Worm (Caenorhabditis elegans): ENCODE measurements around the gene Y57A10A.5.
A peak's percentile ranks its signal among the peaks of the same experiment; 100 is the strongest.
"Not testable (repeated sequence)": the region's sequence is repeated elsewhere in the genome, so short reads cannot be mapped to it uniquely, and the experiment has no call there.

Gene Y57A10A.5

ce11 chrII:12154186-12154585 is at the start of gene Y57A10A.5:
Y57A10A.5 (plus strand) TSS chrII:12154486.
- TF ChIP-seq W03F9.2, him-1, dao-5 (tag; optimal IDR thresholded peaks at IDR 0.05): not testable (repeated sequence)

- TF ChIP-seq him-1 (tag; optimal IDR thresholded peaks at IDR 0.05) = peak; percentile 35
- no peak for TF ChIP-seq dao-5 (tag; optimal IDR thresholded peaks at IDR 0.05)
- TF ChIP-seq W03F9.2 (tag; optimal IDR thresholded peaks at IDR 0.05) = peak; percentile 54
Observed at ce11 chrII:12107840-12108239, 46.4 kb upstream of the Y57A10A.5 start, which contains the start of gene Y17G7B.18. Y17G7B.18 (minus strand) TSS chrII:12107857.

ce11 chrII:12108843-12109242 is 45.4 kb upstream of the Y57A10A.5 start:
- no peak for TF ChIP-seq W03F9.2 (tag; optimal IDR thresholded peaks at IDR 0.05)

- TF ChIP-seq dao-5 (tag; optimal IDR thresholded peaks at IDR 0.05) = no peak
- TF ChIP-seq him-1 (tag; optimal IDR thresholded peaks at IDR 0.05) = no peak
- TF ChIP-seq W03F9.2 (tag; optimal IDR thresholded peaks at IDR 0.05) = no peak
Observed at ce11 chrII:12110997-12111396, 43.3 kb upstream of the Y57A10A.5 start.

- TF ChIP-seq dao-5 (tag; optimal IDR thresholded peaks at IDR 0.05) = no peak
Observed at ce11 chrII:12130393-12130792, 23.9 kb upstream of the Y57A10A.5 start.

DNA sequence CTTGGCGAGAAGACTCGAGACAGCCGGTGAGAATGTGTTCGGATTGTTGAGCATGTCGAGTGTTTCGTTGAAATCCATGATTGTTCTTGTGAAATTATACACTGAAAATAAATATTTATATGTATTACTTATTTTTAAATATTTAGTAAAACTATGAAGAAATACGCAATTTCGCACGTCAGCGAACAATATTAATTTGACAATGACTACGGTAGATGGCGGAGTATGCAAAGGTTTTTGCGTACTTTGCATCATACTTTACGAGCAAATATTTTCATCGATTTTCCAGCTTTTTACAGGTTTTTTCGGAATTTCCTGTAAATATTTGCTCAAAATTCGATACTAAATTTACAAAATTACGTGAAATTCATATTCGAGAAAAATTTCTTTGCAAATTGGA is 23.4 kb upstream of the Y57A10A.5 start, which contains the start of gene set-24:
Gene set-24 (minus strand): TSS at position 101 of the 400 bp plus-strand sequence.
- TF ChIP-seq dao-5 (tag; optimal IDR thresholded peaks at IDR 0.05) (no peak), W03F9.2 (tag; optimal IDR thresholded peaks at IDR 0.05) (no peak), him-1 (tag; optimal IDR thresholded peaks at IDR 0.05) (no peak)

DNA sequence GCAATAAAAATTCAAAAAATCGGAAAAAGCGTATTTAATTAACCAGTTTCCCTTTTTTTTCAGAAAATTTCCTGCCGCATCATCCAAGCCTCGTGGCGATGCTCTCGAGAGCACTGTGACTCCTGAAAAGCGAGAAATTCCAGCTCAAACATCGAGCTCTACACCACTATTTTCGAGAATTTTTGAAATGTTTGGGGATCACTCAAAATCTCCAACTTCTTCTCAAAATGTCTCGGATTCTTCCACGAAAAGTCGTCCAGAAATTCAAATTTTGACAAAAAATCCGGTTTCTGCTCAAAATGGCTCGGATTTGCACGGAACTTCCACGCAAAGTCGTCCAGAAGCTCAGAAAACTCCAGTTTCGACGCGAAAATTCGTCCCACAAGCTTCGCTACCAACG is 16.3 kb upstream of the Y57A10A.5 start:
- TF ChIP-seq W03F9.2 (tag; optimal IDR thresholded peaks at IDR 0.05) = no peak
- TF ChIP-seq dao-5 (tag; optimal IDR thresholded peaks at IDR 0.05) = no peak
- TF ChIP-seq him-1 (tag; optimal IDR thresholded peaks at IDR 0.05) = no peak

DNA sequence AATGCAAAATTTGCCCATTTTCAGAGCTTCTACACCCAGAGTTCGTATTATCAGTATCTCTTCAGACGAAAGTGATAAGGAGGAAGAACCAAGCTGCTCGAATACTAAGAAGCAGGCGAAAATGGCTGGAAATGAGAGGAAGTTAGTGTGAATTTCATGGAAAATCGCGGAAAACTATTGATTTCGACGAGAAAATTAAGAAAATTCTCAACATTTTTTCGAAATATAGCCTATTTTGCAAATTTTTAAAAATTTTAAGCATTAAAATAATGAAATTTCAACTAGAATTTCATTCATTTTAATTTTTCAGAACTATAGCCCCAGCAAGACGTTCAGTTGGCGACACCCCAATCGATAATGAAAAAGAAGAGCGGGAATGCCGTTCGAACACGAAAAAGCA is 10.7 kb upstream of the Y57A10A.5 start:
- TF ChIP-seq dao-5 (tag; optimal IDR thresholded peaks at IDR 0.05) (no peak), him-1 (tag; optimal IDR thresholded peaks at IDR 0.05) (no peak), W03F9.2 (tag; optimal IDR thresholded peaks at IDR 0.05) (no peak)

- TF ChIP-seq W03F9.2 (tag; optimal IDR thresholded peaks at IDR 0.05) (no peak), dao-5 (tag; optimal IDR thresholded peaks at IDR 0.05) (no peak), him-1 (tag; optimal IDR thresholded peaks at IDR 0.05) (no peak)
Observed at ce11 chrII:12147331-12147730, 7.0 kb upstream of the Y57A10A.5 start, which contains the start of gene Y57A10A.2. Y57A10A.2 (plus strand) TSS chrII:12147631.

DNA sequence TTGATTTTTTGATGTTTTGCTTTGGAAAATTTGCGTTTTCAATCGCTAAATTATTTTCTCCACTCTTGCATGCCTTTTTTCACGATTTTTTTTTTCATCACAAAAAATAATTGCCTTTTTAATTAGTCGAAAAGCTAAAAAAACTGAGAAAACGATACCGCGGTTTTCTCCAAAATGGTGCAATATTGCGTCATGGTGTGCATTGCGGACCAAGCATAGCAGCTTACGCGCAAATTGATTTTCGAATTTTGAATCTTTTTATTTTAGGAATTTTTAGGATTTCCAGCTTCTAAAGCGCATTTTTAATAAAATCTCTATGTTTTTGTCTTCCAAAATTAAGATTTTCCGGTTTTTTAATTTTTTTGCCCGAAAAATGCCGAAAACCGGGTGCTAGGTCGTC is 4.1 kb upstream of the Y57A10A.5 start:
- TF ChIP-seq him-1 (tag; optimal IDR thresholded peaks at IDR 0.05) = no peak
- TF ChIP-seq dao-5 (tag; optimal IDR thresholded peaks at IDR 0.05) = no peak
- no peak for TF ChIP-seq W03F9.2 (tag; optimal IDR thresholded peaks at IDR 0.05)

ce11 chrII:12151640-12152039 is 2.6 kb upstream of the Y57A10A.5 start, which contains the start of gene Y57A10A.4:
Y57A10A.4 (plus strand) TSS chrII:12151940.
- not testable (repeated sequence) for TF ChIP-seq W03F9.2, dao-5, him-1 (tag; optimal IDR thresholded peaks at IDR 0.05)

DNA sequence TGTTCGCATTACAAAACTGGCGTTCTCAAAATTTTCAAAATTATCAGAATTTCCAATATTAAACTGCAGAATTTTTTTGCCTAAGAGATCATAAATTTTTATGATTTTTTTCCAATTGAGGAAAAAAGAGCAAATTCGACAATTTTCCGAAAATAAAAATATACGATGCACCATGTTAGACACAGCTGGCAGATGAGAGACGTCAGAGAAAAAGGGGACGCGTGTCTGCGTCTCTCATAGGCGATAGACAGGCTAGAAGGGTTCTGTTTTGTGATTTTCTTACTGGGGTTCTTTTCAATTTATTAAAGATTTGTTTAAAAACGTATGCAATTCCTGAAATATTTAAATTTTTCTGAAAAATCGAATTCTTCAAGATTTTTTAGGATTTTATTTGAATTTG is 8.7 kb downstream of the Y57A10A.5 start:
- TF ChIP-seq dao-5 (tag; optimal IDR thresholded peaks at IDR 0.05) = no peak
- no peak for TF ChIP-seq him-1 (tag; optimal IDR thresholded peaks at IDR 0.05)
- no peak for TF ChIP-seq W03F9.2 (tag; optimal IDR thresholded peaks at IDR 0.05)

DNA sequence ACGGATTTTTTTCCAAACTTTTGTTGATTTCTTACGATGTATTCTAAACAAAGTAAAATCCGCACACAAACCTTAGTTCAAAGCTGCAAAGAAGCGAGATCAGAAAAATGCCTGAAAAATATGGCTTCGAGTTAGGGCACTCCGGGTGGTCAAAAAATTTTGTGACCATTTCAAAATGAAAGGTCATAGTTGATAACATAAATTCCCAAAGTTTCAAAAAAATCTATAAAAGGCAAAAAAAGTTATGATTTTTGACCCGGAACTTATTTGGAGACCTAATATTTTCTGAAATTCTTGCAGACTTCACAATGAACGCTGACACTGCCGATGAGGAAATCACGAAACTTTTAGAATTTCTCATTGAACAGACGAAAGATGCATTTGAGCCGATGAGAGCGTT is 10.3 kb downstream of the Y57A10A.5 start, which contains the start of gene Y57A10A.8:
Gene Y57A10A.8 (plus strand): TSS at position 301 of the 400 bp plus-strand sequence.
- not testable (repeated sequence) for TF ChIP-seq W03F9.2, dao-5, him-1 (tag; optimal IDR thresholded peaks at IDR 0.05)

ce11 chrII:12169487-12170128 is 15.3 kb downstream of the Y57A10A.5 start:
- no peak for TF ChIP-seq dao-5 (tag; optimal IDR thresholded peaks at IDR 0.05)
- no peak for TF ChIP-seq W03F9.2 (tag; optimal IDR thresholded peaks at IDR 0.05)
- TF ChIP-seq him-1 (tag; optimal IDR thresholded peaks at IDR 0.05) = no peak

DNA sequence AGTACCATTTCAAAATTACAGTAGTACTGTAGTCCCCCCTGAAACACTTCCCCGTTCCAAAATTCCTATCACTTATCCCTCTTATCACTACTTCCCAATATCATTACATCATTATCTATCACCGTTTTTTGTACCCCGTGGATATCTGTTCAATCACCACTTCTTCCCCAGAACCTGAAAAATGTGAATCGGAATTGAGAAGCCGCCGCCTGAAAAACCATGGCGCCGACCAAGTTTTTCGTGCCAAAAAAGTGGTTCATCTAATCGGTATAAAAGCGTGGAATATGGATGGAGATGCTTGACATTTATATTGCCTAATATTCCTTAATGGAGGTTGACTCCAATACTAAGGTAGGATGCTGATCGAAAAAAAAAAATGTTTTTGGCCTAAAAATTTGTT is 18.0 kb downstream of the Y57A10A.5 start, which contains the start of gene rol-1:
Gene rol-1 (plus strand): TSS at position 301 of the 400 bp plus-strand sequence.
- TF ChIP-seq dao-5 (tag; optimal IDR thresholded peaks at IDR 0.05) = no peak
- TF ChIP-seq him-1 (tag; optimal IDR thresholded peaks at IDR 0.05) = no peak
- TF ChIP-seq W03F9.2 (tag; optimal IDR thresholded peaks at IDR 0.05) = no peak

All from whole organism, L4/young adult.